Fruit fly (Drosophila melanogaster): ENCODE data around the gene CG33783.

dm6 chr3R:10059358-10059757 lies 7.2 kb upstream of the CG33783 start:
- TF ChIP-seq Sp1 (GFP tag; optimal IDR thresholded peaks at IDR 0.05) (no peak), usp (GFP tag; optimal IDR thresholded peaks at IDR 0.05) (no peak), dsf (GFP tag; optimal IDR thresholded peaks at IDR 0.05; ENCODE audit: borderline replicate concordance) (no peak), ey (GFP tag; optimal IDR thresholded peaks at IDR 0.05) (no peak)

Measured in whole organism, wandering third instar larva.